Worm (Caenorhabditis elegans): ENCODE results near the gene fkb-4.

fkb-4 gene

DNA sequence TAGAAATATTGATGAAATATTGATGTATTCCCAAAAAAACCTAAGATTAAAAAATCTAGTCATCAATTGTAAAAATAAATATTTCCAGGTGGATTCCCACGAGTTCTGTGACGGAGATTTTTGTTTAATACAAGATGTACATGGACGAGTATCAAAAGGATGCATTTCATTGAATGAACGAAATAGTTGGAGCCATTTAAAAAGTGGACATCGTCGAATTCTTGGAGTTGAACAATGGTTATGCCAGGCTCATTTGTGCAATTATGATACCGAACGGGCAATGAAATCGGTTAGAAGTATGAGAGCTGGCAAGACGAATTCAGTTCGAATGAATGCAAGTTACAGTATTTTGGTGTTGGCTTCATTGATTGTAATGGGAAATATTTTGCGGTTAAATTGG is 37.4 kb downstream of the fkb-4 start:
- TF ChIP-seq tra-4 (tag; optimal IDR thresholded peaks at IDR 0.05) (no peak), aly-1 (tag; optimal IDR thresholded peaks at IDR 0.05) (no peak), sea-1 (GFP tag; conservative IDR thresholded peaks at IDR 0.05) (no peak), flt-1 (GFP tag; IDR thresholded peaks at IDR 0.05) (no peak), ceh-13 (GFP tag; optimal IDR thresholded peaks at IDR 0.05) (no peak), F13C5.2 (tag; optimal IDR thresholded peaks at IDR 0.05) (no peak), hmbx-1 (tag; optimal IDR thresholded peaks at IDR 0.05) (no peak), tbx-37 (GFP tag; conservative IDR thresholded peaks at IDR 0.05) (no peak), scrt-1 (GFP tag; IDR thresholded peaks at IDR 0.05) (no peak)

- TF ChIP-seq tbx-37 (GFP tag; conservative IDR thresholded peaks at IDR 0.05) = no peak
These were observed 39.1 kb downstream of the fkb-4 start, which contains the start of gene C15C8.5 for ce11 chrV:12747856-12748255. Gene C15C8.5, plus strand, starts transcription at chrV:12748007.

- TF ChIP-seq aly-1 (tag; optimal IDR thresholded peaks at IDR 0.05) (no peak), tbx-37 (GFP tag; conservative IDR thresholded peaks at IDR 0.05) (no peak), pes-1 (GFP tag; IDR thresholded peaks at IDR 0.05) (no peak), ama-1 (optimal IDR thresholded peaks at IDR 0.05) (no peak), scrt-1 (GFP tag; IDR thresholded peaks at IDR 0.05) (no peak), hmg-4 (GFP tag; optimal IDR thresholded peaks at IDR 0.05) (no peak)
These were observed 39.5 kb downstream of the fkb-4 start, which contains the start of gene C15C8.4 for ce11 chrV:12747431-12747830. Gene C15C8.4, minus strand, starts transcription at chrV:12747463.

- TF ChIP-seq scrt-1 (GFP tag; IDR thresholded peaks at IDR 0.05) = no peak
- TF ChIP-seq tbx-11 (GFP tag; IDR thresholded peaks at IDR 0.05) = no peak
- no peak for TF ChIP-seq hmg-4 (GFP tag; optimal IDR thresholded peaks at IDR 0.05)
- no peak for TF ChIP-seq tra-4 (tag; optimal IDR thresholded peaks at IDR 0.05)
These were observed 41.9 kb downstream of the fkb-4 start, which contains the start of gene C15C8.7 for ce11 chrV:12744979-12745378. Gene C15C8.7, minus strand, starts transcription at chrV:12745050.

DNA sequence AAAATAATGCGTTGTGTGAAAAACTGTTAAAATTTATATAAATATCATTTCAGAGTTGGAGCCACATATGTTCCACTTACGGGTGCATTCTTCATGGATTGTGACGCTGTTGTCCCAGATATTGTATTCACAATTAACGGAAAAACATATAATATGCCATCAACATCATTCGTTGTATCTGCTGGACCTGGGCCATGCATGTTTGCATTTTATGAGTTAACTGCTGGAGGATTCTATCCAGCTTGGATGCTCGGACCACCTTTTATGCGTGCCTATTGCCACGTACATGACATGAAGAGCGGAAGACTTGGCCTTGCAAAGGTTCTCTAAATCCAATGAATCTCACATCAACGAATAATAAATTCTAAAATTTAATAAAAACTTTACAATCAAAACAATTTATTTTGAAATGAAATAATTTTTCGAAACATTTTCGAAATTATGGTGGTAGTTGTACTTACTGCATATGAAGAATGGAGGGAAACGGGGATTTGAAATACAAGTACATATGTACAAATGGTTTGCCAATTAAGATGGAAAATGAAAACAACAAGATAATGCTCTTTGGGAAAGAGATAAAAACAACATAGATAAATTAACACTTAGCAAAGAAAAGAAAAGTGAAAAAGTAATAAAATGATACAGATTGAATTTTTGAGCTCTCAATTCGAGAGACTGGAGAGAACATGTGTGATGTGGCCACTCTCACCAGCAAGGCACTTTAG is 43.0 kb downstream of the fkb-4 start:
- TF ChIP-seq hmg-4 (GFP tag; optimal IDR thresholded peaks at IDR 0.05) (no peak), flt-1 (GFP tag; IDR thresholded peaks at IDR 0.05) (no peak), scrt-1 (GFP tag; IDR thresholded peaks at IDR 0.05) (no peak), ets-7 (tag; optimal IDR thresholded peaks at IDR 0.05) (no peak), B0310.2 (tag; optimal IDR thresholded peaks at IDR 0.05) (no peak), hmbx-1 (tag; optimal IDR thresholded peaks at IDR 0.05) (no peak), aly-1 (tag; optimal IDR thresholded peaks at IDR 0.05) (no peak), tra-4 (tag; optimal IDR thresholded peaks at IDR 0.05) (no peak), tbx-37 (GFP tag; conservative IDR thresholded peaks at IDR 0.05) (no peak), ceh-36 (tag; optimal IDR thresholded peaks at IDR 0.05) (no peak), sea-1 (GFP tag; conservative IDR thresholded peaks at IDR 0.05) (no peak), pes-1 (GFP tag; IDR thresholded peaks at IDR 0.05) (no peak), tbx-11 (GFP tag; IDR thresholded peaks at IDR 0.05) (no peak), ceh-13 (GFP tag; optimal IDR thresholded peaks at IDR 0.05) (no peak), hnd-1 (tag; optimal IDR thresholded peaks at IDR 0.05) (no peak), F13C5.2 (tag; optimal IDR thresholded peaks at IDR 0.05) (no peak)

DNA sequence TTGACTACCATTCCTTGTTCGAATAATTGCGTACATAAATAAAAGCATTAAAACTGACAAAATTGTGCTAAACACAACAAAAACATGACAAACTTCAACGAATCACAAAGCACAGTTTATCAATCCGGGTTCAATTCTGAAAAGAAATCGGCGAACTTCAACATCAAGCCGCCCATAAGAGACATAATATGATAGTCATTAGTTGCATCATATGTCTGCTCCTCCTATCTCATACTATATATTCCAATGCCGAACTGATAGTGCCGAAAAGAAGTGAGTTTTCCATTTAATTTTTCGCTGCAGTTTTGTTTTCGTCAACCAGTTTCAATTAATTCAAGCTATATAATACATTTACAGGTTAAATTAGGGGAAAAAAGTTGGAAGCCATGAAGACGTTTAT is 45.2 kb downstream of the fkb-4 start, which contains the start of gene hrg-7:
Gene hrg-7, plus strand, starts transcription at position 358 of the 400 bp plus-strand sequence.
- TF ChIP-seq tra-4 (tag; optimal IDR thresholded peaks at IDR 0.05) (no peak), ceh-13 (GFP tag; optimal IDR thresholded peaks at IDR 0.05) (no peak), ama-1 (optimal IDR thresholded peaks at IDR 0.05) (no peak), sea-1 (GFP tag; conservative IDR thresholded peaks at IDR 0.05) (no peak), ceh-36 (tag; optimal IDR thresholded peaks at IDR 0.05) (no peak), B0310.2 (tag; optimal IDR thresholded peaks at IDR 0.05) (no peak), hnd-1 (tag; optimal IDR thresholded peaks at IDR 0.05) (no peak), F13C5.2 (tag; optimal IDR thresholded peaks at IDR 0.05) (no peak), tbx-11 (GFP tag; IDR thresholded peaks at IDR 0.05) (no peak), scrt-1 (GFP tag; IDR thresholded peaks at IDR 0.05) (no peak), flt-1 (GFP tag; IDR thresholded peaks at IDR 0.05) (no peak), pes-1 (GFP tag; IDR thresholded peaks at IDR 0.05) (no peak), aly-1 (tag; optimal IDR thresholded peaks at IDR 0.05) (no peak), tbx-37 (GFP tag; conservative IDR thresholded peaks at IDR 0.05) (no peak), hmbx-1 (tag; optimal IDR thresholded peaks at IDR 0.05) (no peak), ets-7 (tag; optimal IDR thresholded peaks at IDR 0.05) (no peak), hmg-4 (GFP tag; optimal IDR thresholded peaks at IDR 0.05) (no peak)

- no peak for TF ChIP-seq tbx-11 (GFP tag; IDR thresholded peaks at IDR 0.05)
- TF ChIP-seq flt-1 (GFP tag; IDR thresholded peaks at IDR 0.05) = no peak
- TF ChIP-seq F13C5.2 (tag; optimal IDR thresholded peaks at IDR 0.05) = no peak
- TF ChIP-seq ama-1 (optimal IDR thresholded peaks at IDR 0.05) = no peak
- no peak for TF ChIP-seq tra-4 (tag; optimal IDR thresholded peaks at IDR 0.05)
- no peak for TF ChIP-seq ceh-13 (GFP tag; optimal IDR thresholded peaks at IDR 0.05)
- TF ChIP-seq ceh-36 (tag; optimal IDR thresholded peaks at IDR 0.05) = no peak
- TF ChIP-seq sea-1 (GFP tag; conservative IDR thresholded peaks at IDR 0.05) = no peak
- TF ChIP-seq pes-1 (GFP tag; IDR thresholded peaks at IDR 0.05) = no peak
- no peak for TF ChIP-seq scrt-1 (GFP tag; IDR thresholded peaks at IDR 0.05)
- TF ChIP-seq hmbx-1 (tag; optimal IDR thresholded peaks at IDR 0.05) = no peak
- no peak for TF ChIP-seq aly-1 (tag; optimal IDR thresholded peaks at IDR 0.05)
- no peak for TF ChIP-seq tbx-37 (GFP tag; conservative IDR thresholded peaks at IDR 0.05)
- no peak for TF ChIP-seq ets-7 (tag; optimal IDR thresholded peaks at IDR 0.05)
- TF ChIP-seq hmg-4 (GFP tag; optimal IDR thresholded peaks at IDR 0.05) = no peak
- no peak for TF ChIP-seq hnd-1 (tag; optimal IDR thresholded peaks at IDR 0.05)
These were observed 50.7 kb downstream of the fkb-4 start, which contains the start of gene cky-1 for ce11 chrV:12736166-12736753. Gene cky-1, plus strand, starts transcription at chrV:12736703.
